Worm (Caenorhabditis elegans) whole organism, L2 larva: ENCODE measurements around the gene nhr-132.

Experiments used
- gmeb-1 ChIP-seq: fragments of 150-350 bp; optimal IDR thresholded peaks from 2 replicates; lab custom pipeline; 2014; ENCODE audit warnings: missing biosample characterization, missing genetic modification characterization
- lsy-2 ChIP-seq, 2 experiments: fragments of 150-350 bp in 1 of 2; sonication (generic microtip) in 1 of 2; optimal IDR thresholded peaks; 2 replicates each; lab custom pipeline; 2014 to 2017; ENCODE audit warnings: missing biosample characterization in 2 of 2, missing genetic modification characterization in 2 of 2

DNA sequence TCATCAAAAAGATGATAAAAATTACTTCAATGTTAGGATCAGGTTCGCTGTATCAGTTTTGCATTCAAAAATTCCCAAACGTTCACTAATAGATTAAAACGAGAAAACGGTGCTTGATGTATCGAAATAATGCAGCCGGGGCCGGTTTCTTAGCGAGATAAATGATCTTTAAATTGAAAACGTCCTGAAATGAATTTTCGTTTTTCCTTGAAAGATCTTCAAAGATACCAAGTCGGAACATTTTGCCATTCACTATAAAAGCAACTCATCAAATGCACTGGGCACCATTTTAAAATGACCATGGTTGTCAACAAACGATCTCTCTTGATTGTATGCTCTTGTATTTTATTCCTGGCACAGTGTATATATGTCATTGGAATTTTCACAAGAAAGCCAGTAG is 41.8 kb downstream of the nhr-132 start, which contains the start of gene K06H6.5:
- TF ChIP-seq gmeb-1 (tag; lab: Kevin White, UChicago) (no peak), lsy-2 (tag; optimal IDR thresholded peaks at IDR 0.05; lab: Kevin White, UChicago) (no peak)
